Worm (Caenorhabditis elegans): ENCODE results near the gene F29F11.20.
A peak's percentile ranks its signal among the peaks of the same experiment; 100 is the strongest.

F29F11.20 gene

DNA sequence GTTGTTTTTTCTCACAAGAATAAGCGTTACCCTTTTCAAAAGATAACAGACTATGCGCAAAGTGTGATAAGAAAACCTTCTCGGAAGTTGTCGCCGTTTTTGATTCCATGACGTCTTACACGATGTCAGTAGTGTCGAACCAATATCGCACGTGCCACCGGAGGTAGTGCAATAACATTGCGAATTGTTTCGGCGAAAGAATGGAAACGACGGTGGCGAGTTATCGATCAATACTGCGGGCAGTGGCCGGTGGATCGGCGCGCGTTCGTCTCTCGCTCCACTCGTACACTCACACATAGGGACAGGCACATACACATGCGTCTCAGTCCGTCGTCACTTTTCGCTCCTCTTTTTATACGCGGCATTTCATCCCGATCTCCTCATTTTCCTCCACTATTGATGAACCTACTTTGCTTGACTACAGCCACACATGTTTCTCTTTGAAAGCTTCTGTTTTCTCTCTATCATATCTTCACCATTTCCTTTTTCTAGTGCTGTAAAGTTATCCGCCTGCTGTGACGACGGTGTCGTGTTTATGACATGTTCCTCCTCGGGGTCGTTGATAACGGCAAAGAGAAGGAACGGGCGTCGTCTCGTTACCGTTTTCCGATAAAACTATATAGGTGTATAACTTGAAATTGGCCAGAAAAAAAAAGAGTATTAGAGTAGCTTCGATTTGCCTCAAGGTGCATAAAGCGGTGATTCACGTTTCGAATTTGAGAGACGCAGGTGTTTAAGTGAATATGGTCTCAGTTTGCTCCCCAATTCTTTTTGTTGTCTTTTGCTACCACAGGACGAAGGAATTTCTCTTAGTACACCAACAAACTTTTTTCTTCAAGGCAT is 6.4 kb upstream of the F29F11.20 start (continued):
- TF ChIP-seq ces-1 (GFP tag; optimal IDR thresholded peaks at IDR 0.05) (no peak), nhr-19 (GFP tag; conservative IDR thresholded peaks at IDR 0.05) (peak; percentile 13; the same call in 1 of the 2 replicates), pag-3 (tag; optimal IDR thresholded peaks at IDR 0.05; ENCODE audit: borderline replicate concordance, insufficient read depth) (no peak), mep-1 (tag; optimal IDR thresholded peaks at IDR 0.05) (no peak), grh-1 (GFP tag; IDR thresholded peaks at IDR 0.05) (no peak), fkh-10 (GFP tag; optimal IDR thresholded peaks at IDR 0.05) (no peak), dpl-1 (GFP tag; optimal IDR thresholded peaks at IDR 0.05) (peak in 1 of 3 experiments; percentile 10), efl-3 (GFP tag; optimal IDR thresholded peaks at IDR 0.05) (no peak), C04F5.9 (tag; optimal IDR thresholded peaks at IDR 0.05) (no peak), mef-2 (tag; optimal IDR thresholded peaks at IDR 0.05) (no peak), lin-13 (GFP tag; optimal IDR thresholded peaks at IDR 0.05) (no peak), nhr-76 (tag; optimal IDR thresholded peaks at IDR 0.05) (no peak), nhr-47 (tag; optimal IDR thresholded peaks at IDR 0.05) (no peak), sup-37 (GFP tag; optimal IDR thresholded peaks at IDR 0.05) (no peak), ets-5 (GFP tag; IDR thresholded peaks at IDR 0.05) (no peak), mab-9 (GFP tag; IDR thresholded peaks at IDR 0.05) (no peak), ztf-11 (tag; optimal IDR thresholded peaks at IDR 0.05) (no peak), F16B12.6 (tag; optimal IDR thresholded peaks at IDR 0.05) (no peak), mdl-1 (tag; optimal IDR thresholded peaks at IDR 0.05) (peak in 1 of 2 experiments; percentile 94), nhr-20 (tag; optimal IDR thresholded peaks at IDR 0.05) (peak; percentile 40), nhr-85 (tag) (no peak), unc-30 (tag; optimal IDR thresholded peaks at IDR 0.05) (no peak), alr-1 (tag; optimal IDR thresholded peaks at IDR 0.05; ENCODE audit: borderline replicate concordance) (no peak), unc-130 (tag; optimal IDR thresholded peaks at IDR 0.05) (no peak), nhr-71 (tag; optimal IDR thresholded peaks at IDR 0.05) (peak; percentile 54), nhr-90 (tag; optimal IDR thresholded peaks at IDR 0.05; ENCODE audit: poor library complexity) (peak; percentile 13), hpl-2 (GFP tag; optimal IDR thresholded peaks at IDR 0.05) (no peak), fos-1 (tag; optimal IDR thresholded peaks at IDR 0.05) (no peak), ceh-8 (GFP tag; optimal IDR thresholded peaks at IDR 0.05) (no peak), unc-98 (GFP tag; IDR thresholded peaks at IDR 0.05) (no peak), ceh-82 (tag; optimal IDR thresholded peaks at IDR 0.05) (peak in 1 of 3 experiments; percentile 4), hlh-17 (GFP tag; optimal IDR thresholded peaks at IDR 0.05; ENCODE audit: borderline replicate concordance) (no peak), pqm-1 (tag; optimal IDR thresholded peaks at IDR 0.05) (no peak), elt-3 (tag; optimal IDR thresholded peaks at IDR 0.05) (peak in 5 of 6 experiments; percentile 23 to 80 (median 62)), unc-86 (tag; optimal IDR thresholded peaks at IDR 0.05) (no peak), xbp-1 (tag; optimal IDR thresholded peaks at IDR 0.05) (no peak)

ce11 chrV:10682122-10682521 is 5.6 kb upstream of the F29F11.20 start, which contains the start of gene gsp-1:
gsp-1 (plus strand) TSS chrV:10682422.
- TF ChIP-seq nhr-85 (tag) = peak; percentile 41
- TF ChIP-seq efl-1 (optimal IDR thresholded peaks at IDR 0.05) = no peak
- peak in 1 of 2 experiments; percentile 49 for TF ChIP-seq efl-1 (GFP tag; optimal IDR thresholded peaks at IDR 0.05 in 1 of 2)
- TF ChIP-seq isw-1 (GFP tag; IDR thresholded peaks at IDR 0.05) = no peak

DNA sequence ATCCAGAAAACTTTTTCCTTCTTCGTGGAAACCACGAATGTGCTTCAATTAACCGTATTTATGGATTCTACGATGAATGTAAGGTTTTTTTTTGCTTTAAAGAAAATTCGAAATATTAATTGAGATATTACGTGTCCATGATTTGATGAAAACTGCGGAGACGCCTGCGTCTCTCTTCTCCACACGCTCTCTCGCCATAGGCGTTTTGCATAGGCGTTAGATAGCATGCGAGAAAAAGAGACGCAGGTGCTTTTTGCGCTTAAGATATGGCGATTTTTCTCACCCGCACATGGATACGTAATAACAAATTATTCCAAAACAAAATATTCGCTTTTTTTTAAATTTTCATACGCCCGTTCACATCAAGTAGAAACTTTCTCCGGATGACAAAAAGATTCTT is 4.2 kb upstream of the F29F11.20 start:
- no peak for TF ChIP-seq ceh-63 (GFP tag; optimal IDR thresholded peaks at IDR 0.05)
- no peak for TF ChIP-seq mdl-1 (tag; optimal IDR thresholded peaks at IDR 0.05)
- TF ChIP-seq efl-1 (optimal IDR thresholded peaks at IDR 0.05) = no peak
- peak in 1 of 2 experiments; percentile 86 for TF ChIP-seq efl-1 (GFP tag; optimal IDR thresholded peaks at IDR 0.05 in 1 of 2)
- no peak for TF ChIP-seq pag-3 (tag; optimal IDR thresholded peaks at IDR 0.05; ENCODE audit: borderline replicate concordance, insufficient read depth)
- TF ChIP-seq alr-1 (tag; optimal IDR thresholded peaks at IDR 0.05; ENCODE audit: borderline replicate concordance) = no peak
- TF ChIP-seq ces-1 (GFP tag; optimal IDR thresholded peaks at IDR 0.05) = no peak
- TF ChIP-seq nhr-20 (tag; optimal IDR thresholded peaks at IDR 0.05) = no peak

Measured in whole organism, L1 larva.